Comparison of ENCODE assay signal across 1 fruit fly cellular context in genomic region chrX:14952097-14952844, dm6.
TF ChIP-seq lines count a peak whose summit lies in the region.

No protein-coding gene starts in this region.

TF ChIP-seq in whole organism, embryonic, 481 proteins besides CTCF, POLR2A, EP300 and RAD21 (continued from another document and continues in another):
- peak; percentile 24 for TF ChIP-seq salm (tag; optimal IDR thresholded peaks at IDR 0.05; lab: Kevin White, UChicago)
- no peak for TF ChIP-seq CG10565 (GFP tag; optimal IDR thresholded peaks at IDR 0.05; lab: Kevin White, UChicago)
- peak; percentile 71 for TF ChIP-seq CG11504 (tag; optimal IDR thresholded peaks at IDR 0.05; lab: Kevin White, UChicago)
- TF ChIP-seq tio (GFP tag; optimal IDR thresholded peaks at IDR 0.05; lab: Kevin White, UChicago) = no peak
- no peak for TF ChIP-seq Fer3 (tag; optimal IDR thresholded peaks at IDR 0.05; lab: Kevin White, UChicago)
- peak; percentile 54 for TF ChIP-seq CG10431 (GFP tag; optimal IDR thresholded peaks at IDR 0.05; lab: Kevin White, UChicago)
- peak; percentile 19; the same call in 1 of the 2 replicates for TF ChIP-seq CG14667 (GFP tag; IDR thresholded peaks at IDR 0.05; lab: Robert Waterston, UW)
- TF ChIP-seq prd (optimal IDR thresholded peaks at IDR 0.05; lab: Kevin White, UChicago) = no peak
- peak; percentile 60 for TF ChIP-seq prd (GFP tag; IDR thresholded peaks at IDR 0.05; lab: Robert Waterston, UW)
- no peak for TF ChIP-seq CG13296 (GFP tag; optimal IDR thresholded peaks at IDR 0.05; lab: Kevin White, UChicago)
- no peak for TF ChIP-seq Dfd (GFP tag; optimal IDR thresholded peaks at IDR 0.05; lab: Kevin White, UChicago)
- no peak for TF ChIP-seq kay (GFP tag; optimal IDR thresholded peaks at IDR 0.05; lab: Kevin White, UChicago)
- peak; percentile 34 for TF ChIP-seq CG15601 (tag; optimal IDR thresholded peaks at IDR 0.05; lab: Kevin White, UChicago)
- TF ChIP-seq gsb-n (tag; optimal IDR thresholded peaks at IDR 0.05; lab: Kevin White, UChicago) = peak; percentile 13
- no peak for TF ChIP-seq nom (GFP tag; optimal IDR thresholded peaks at IDR 0.05; lab: Kevin White, UChicago)
- no peak for TF ChIP-seq dm (GFP tag; optimal IDR thresholded peaks at IDR 0.05; lab: Kevin White, UChicago)
- peak; percentile 43 for TF ChIP-seq CG4424 (GFP tag; optimal IDR thresholded peaks at IDR 0.05; lab: Kevin White, UChicago)
- no peak for TF ChIP-seq CG17912 (GFP tag; optimal IDR thresholded peaks at IDR 0.05; lab: Kevin White, UChicago)
- no peak for TF ChIP-seq CG12155 (GFP tag; optimal IDR thresholded peaks at IDR 0.05; lab: Kevin White, UChicago)
- TF ChIP-seq CG11093 (GFP tag; IDR thresholded peaks at IDR 0.05; lab: Robert Waterston, UW) = no peak
- TF ChIP-seq cg (GFP tag; optimal IDR thresholded peaks at IDR 0.05; lab: Kevin White, UChicago) = no peak
- peak; percentile 58; the same call in 1 of the 3 replicates for TF ChIP-seq ken (GFP tag; IDR thresholded peaks at IDR 0.05; lab: Robert Waterston, UW)
- TF ChIP-seq CG11398 (GFP tag; optimal IDR thresholded peaks at IDR 0.05; lab: Kevin White, UChicago) = peak; percentile 9
- TF ChIP-seq CG10462 (GFP tag; optimal IDR thresholded peaks at IDR 0.05; lab: Kevin White, UChicago) = no peak
- 0 out of 2 replicates have a peak, but pooled peaks have one; percentile 29 for TF ChIP-seq HLH3B (GFP tag; IDR thresholded peaks at IDR 0.05; lab: Robert Waterston, UW)
- TF ChIP-seq so (GFP tag; IDR thresholded peaks at IDR 0.05; lab: Robert Waterston, UW) = peak; percentile 43; the same call in 1 of the 3 replicates
- TF ChIP-seq br (optimal IDR thresholded peaks at IDR 0.05; lab: Kevin White, UChicago) = no peak
- TF ChIP-seq Elba2 (GFP tag; optimal IDR thresholded peaks at IDR 0.05; lab: Kevin White, UChicago) = no peak
- peak; percentile 9 for TF ChIP-seq zf30C (GFP tag; optimal IDR thresholded peaks at IDR 0.05; lab: Kevin White, UChicago)
- TF ChIP-seq sug (tag; optimal IDR thresholded peaks at IDR 0.05; lab: Kevin White, UChicago) = no peak
- peak; percentile 31 for TF ChIP-seq CG30431 (GFP tag; optimal IDR thresholded peaks at IDR 0.05; lab: Kevin White, UChicago)
- peak; percentile 34 for TF ChIP-seq ssp (GFP tag; IDR thresholded peaks at IDR 0.05; lab: Robert Waterston, UW)
- no peak for TF ChIP-seq Dip2 (GFP tag; IDR thresholded peaks at IDR 0.05; lab: Robert Waterston, UW)
- TF ChIP-seq CG3726 (GFP tag; IDR thresholded peaks at IDR 0.05; lab: Robert Waterston, UW) = peak; percentile 23; the same call in 1 of the 3 replicates
- peak; percentile 73 for TF ChIP-seq Xrp1 (GFP tag; IDR thresholded peaks at IDR 0.05; lab: Robert Waterston, UW)
- no peak for TF ChIP-seq hb (GFP tag; IDR thresholded peaks at IDR 0.05; lab: Robert Waterston, UW; ENCODE audit: partially characterized antibody)
- TF ChIP-seq fd64A (GFP tag; optimal IDR thresholded peaks at IDR 0.05; lab: Kevin White, UChicago) = peak; percentile 51
- TF ChIP-seq gt (GFP tag; IDR thresholded peaks at IDR 0.05; lab: Robert Waterston, UW) = no peak
- TF ChIP-seq CG1233 (GFP tag; optimal IDR thresholded peaks at IDR 0.05; lab: Kevin White, UChicago) = peak; percentile 5
- TF ChIP-seq CG9797 (GFP tag; optimal IDR thresholded peaks at IDR 0.05; lab: Kevin White, UChicago) = no peak
- TF ChIP-seq zfh1 (GFP tag; IDR thresholded peaks at IDR 0.05; lab: Robert Waterston, UW) = peak; percentile 67; the same call in 2 of the 3 replicates
- peak; percentile 49 for TF ChIP-seq Chrac-16 (GFP tag; optimal IDR thresholded peaks at IDR 0.05; lab: Kevin White, UChicago)
- no peak for TF ChIP-seq CG10543 (GFP tag; optimal IDR thresholded peaks at IDR 0.05; lab: Kevin White, UChicago)
- TF ChIP-seq CG16815 (GFP tag; optimal IDR thresholded peaks at IDR 0.05; lab: Kevin White, UChicago) = peak; percentile 10
- no peak for TF ChIP-seq CG4328 (GFP tag; optimal IDR thresholded peaks at IDR 0.05; lab: Kevin White, UChicago)
- peak in 1 of 3 experiments; percentile 38 for TF ChIP-seq lola (GFP tag; optimal IDR thresholded peaks at IDR 0.05; lab: Kevin White, UChicago)
- TF ChIP-seq org-1 (GFP tag; optimal IDR thresholded peaks at IDR 0.05; lab: Kevin White, UChicago) = peak; percentile 24
- no peak for TF ChIP-seq CG10209 (GFP tag; optimal IDR thresholded peaks at IDR 0.05; lab: Kevin White, UChicago)
- TF ChIP-seq Ssrp (tag; optimal IDR thresholded peaks at IDR 0.05; lab: Kevin White, UChicago) = peak; percentile 36
- no peak for TF ChIP-seq da (GFP tag; optimal IDR thresholded peaks at IDR 0.05; lab: Kevin White, UChicago)
- peak; percentile 33; the same call in 1 of the 3 replicates for TF ChIP-seq otp (GFP tag; IDR thresholded peaks at IDR 0.05; lab: Robert Waterston, UW)
- TF ChIP-seq MTF-1 (GFP tag; optimal IDR thresholded peaks at IDR 0.05; lab: Kevin White, UChicago; ENCODE audit: borderline replicate concordance) = no peak
- no peak for TF ChIP-seq tup (GFP tag; optimal IDR thresholded peaks at IDR 0.05; lab: Kevin White, UChicago)
- TF ChIP-seq inv (GFP tag; IDR thresholded peaks at IDR 0.05; lab: Robert Waterston, UW; ENCODE audit: partially characterized antibody) = no peak
- no peak for TF ChIP-seq sna (GFP tag; IDR thresholded peaks at IDR 0.05; lab: Robert Waterston, UW; ENCODE audit: partially characterized antibody)
- no peak for TF ChIP-seq crc (GFP tag; optimal IDR thresholded peaks at IDR 0.05; lab: Kevin White, UChicago)
- TF ChIP-seq lab (GFP tag; optimal IDR thresholded peaks at IDR 0.05; lab: Kevin White, UChicago) = no peak
- TF ChIP-seq Taf1 (GFP tag; IDR thresholded peaks at IDR 0.05; lab: Robert Waterston, UW) = no peak
- TF ChIP-seq Tbp (GFP tag; optimal IDR thresholded peaks at IDR 0.05; lab: Kevin White, UChicago) = no peak
- TF ChIP-seq CG17385 (GFP tag; optimal IDR thresholded peaks at IDR 0.05; lab: Kevin White, UChicago) = peak; percentile 48
- TF ChIP-seq CG11247 (GFP tag; IDR thresholded peaks at IDR 0.05; lab: Robert Waterston, UW) = no peak
- no peak for TF ChIP-seq zen (tag; optimal IDR thresholded peaks at IDR 0.05; lab: Kevin White, UChicago)
- no peak for TF ChIP-seq CG9876 (GFP tag; optimal IDR thresholded peaks at IDR 0.05; lab: Kevin White, UChicago)
- TF ChIP-seq toy (GFP tag; IDR thresholded peaks at IDR 0.05; lab: Robert Waterston, UW) = no peak
- no peak for TF ChIP-seq CG31388 (GFP tag; optimal IDR thresholded peaks at IDR 0.05; lab: Kevin White, UChicago)
- peak; percentile 51 for TF ChIP-seq chn (GFP tag; optimal IDR thresholded peaks at IDR 0.05; lab: Kevin White, UChicago)
- peak; percentile 49 for TF ChIP-seq Asciz (GFP tag; optimal IDR thresholded peaks at IDR 0.05; lab: Kevin White, UChicago)
- no peak for TF ChIP-seq her (GFP tag; optimal IDR thresholded peaks at IDR 0.05; lab: Kevin White, UChicago)
- no peak for TF ChIP-seq CG18764 (GFP tag; optimal IDR thresholded peaks at IDR 0.05; lab: Kevin White, UChicago)
- TF ChIP-seq CG31441 (GFP tag; IDR thresholded peaks at IDR 0.05; lab: Robert Waterston, UW) = peak; percentile 64
- no peak for TF ChIP-seq exex (tag; optimal IDR thresholded peaks at IDR 0.05; lab: Kevin White, UChicago)
- peak; percentile 11 for TF ChIP-seq nerfin-1 (tag; optimal IDR thresholded peaks at IDR 0.05; lab: Kevin White, UChicago)
- TF ChIP-seq CG2875 (GFP tag; optimal IDR thresholded peaks at IDR 0.05; lab: Kevin White, UChicago) = peak; percentile 66
- TF ChIP-seq al (GFP tag; IDR thresholded peaks at IDR 0.05; lab: Robert Waterston, UW) = no peak
- TF ChIP-seq repo (GFP tag; optimal IDR thresholded peaks at IDR 0.05; lab: Kevin White, UChicago) = no peak
- TF ChIP-seq CG34376 (GFP tag; optimal IDR thresholded peaks at IDR 0.05; lab: Kevin White, UChicago) = no peak
- TF ChIP-seq CG4730 (GFP tag; IDR thresholded peaks at IDR 0.05; lab: Robert Waterston, UW) = no peak
- TF ChIP-seq zfh2 (GFP tag; optimal IDR thresholded peaks at IDR 0.05; lab: Kevin White, UChicago) = no peak
- no peak for TF ChIP-seq pita (GFP tag; optimal IDR thresholded peaks at IDR 0.05; lab: Kevin White, UChicago)
- peak; percentile 39 for TF ChIP-seq run (tag; optimal IDR thresholded peaks at IDR 0.05; lab: Kevin White, UChicago)
- TF ChIP-seq cwo (GFP tag; optimal IDR thresholded peaks at IDR 0.05; lab: Kevin White, UChicago) = no peak
- peak; percentile 18 for TF ChIP-seq Antp (GFP tag; optimal IDR thresholded peaks at IDR 0.05; lab: Kevin White, UChicago)
- no peak for TF ChIP-seq CG42726 (GFP tag; IDR thresholded peaks at IDR 0.05; lab: Robert Waterston, UW; ENCODE audit: partially characterized antibody)
- TF ChIP-seq jigr1 (GFP tag; IDR thresholded peaks at IDR 0.05; lab: Robert Waterston, UW) = no peak
- peak; percentile 60 for TF ChIP-seq ATbp (GFP tag; optimal IDR thresholded peaks at IDR 0.05; lab: Kevin White, UChicago)
- no peak for TF ChIP-seq fru (optimal IDR thresholded peaks at IDR 0.05; lab: Kevin White, UChicago)
- TF ChIP-seq CG17829 (tag; optimal IDR thresholded peaks at IDR 0.05; lab: Kevin White, UChicago) = peak; percentile 51
- TF ChIP-seq abd-A (tag; optimal IDR thresholded peaks at IDR 0.05; lab: Kevin White, UChicago) = no peak
- 0 out of 2 replicates have a peak, but pooled peaks have one; percentile 50 for TF ChIP-seq ttk (GFP tag; IDR thresholded peaks at IDR 0.05; lab: Robert Waterston, UW)
- TF ChIP-seq Rx (GFP tag; IDR thresholded peaks at IDR 0.05; lab: Robert Waterston, UW) = peak; percentile 25; the same call in 1 of the 2 replicates
- no peak for TF ChIP-seq bigmax (GFP tag; optimal IDR thresholded peaks at IDR 0.05; lab: Kevin White, UChicago)
- peak; percentile 16 for TF ChIP-seq Hsf (GFP tag; optimal IDR thresholded peaks at IDR 0.05; lab: Kevin White, UChicago)
- no peak for TF ChIP-seq GATAe (GFP tag; conservative IDR thresholded peaks at IDR 0.05; lab: Robert Waterston, UW)
- TF ChIP-seq CG7745 (tag; optimal IDR thresholded peaks at IDR 0.05; lab: Kevin White, UChicago) = no peak
- TF ChIP-seq Dbx (GFP tag; IDR thresholded peaks at IDR 0.05; lab: Robert Waterston, UW) = no peak
- peak; percentile 27 for TF ChIP-seq CG6254 (GFP tag; optimal IDR thresholded peaks at IDR 0.05; lab: Kevin White, UChicago)
- TF ChIP-seq dmrt99B (tag; optimal IDR thresholded peaks at IDR 0.05; lab: Kevin White, UChicago) = peak; percentile 66
- no peak for TF ChIP-seq CG3847 (GFP tag; IDR thresholded peaks at IDR 0.05; lab: Robert Waterston, UW)
- peak; percentile 30 for TF ChIP-seq bcd (GFP tag; optimal IDR thresholded peaks at IDR 0.05; lab: Kevin White, UChicago)
- TF ChIP-seq lbe (GFP tag; optimal IDR thresholded peaks at IDR 0.05; lab: Kevin White, UChicago) = peak; percentile 32
- TF ChIP-seq Drgx (GFP tag; IDR thresholded peaks at IDR 0.05; lab: Robert Waterston, UW) = peak; percentile 90
- peak; percentile 32 for TF ChIP-seq CG12236 (GFP tag; optimal IDR thresholded peaks at IDR 0.05; lab: Kevin White, UChicago)
- no peak for TF ChIP-seq CG8290 (GFP tag; optimal IDR thresholded peaks at IDR 0.05; lab: Kevin White, UChicago)
- peak in 1 of 2 experiments; percentile 41 for TF ChIP-seq CG8290 (tag; optimal IDR thresholded peaks at IDR 0.05; lab: Kevin White, UChicago)
- peak; percentile 65 for TF ChIP-seq CG9437 (GFP tag; optimal IDR thresholded peaks at IDR 0.05; lab: Kevin White, UChicago)
- no peak for TF ChIP-seq sc (optimal IDR thresholded peaks at IDR 0.05; lab: Kevin White, UChicago)
- TF ChIP-seq sc (GFP tag; optimal IDR thresholded peaks at IDR 0.05; lab: Kevin White, UChicago) = no peak
- TF ChIP-seq CG10959 (GFP tag; IDR thresholded peaks at IDR 0.05; lab: Robert Waterston, UW) = 0 out of 2 replicates have a peak, but pooled peaks have one; percentile 36
- TF ChIP-seq sisA (GFP tag; IDR thresholded peaks at IDR 0.05; lab: Robert Waterston, UW) = 0 out of 2 replicates have a peak, but pooled peaks have one; percentile 25
- TF ChIP-seq CG2129 (GFP tag; IDR thresholded peaks at IDR 0.05; lab: Robert Waterston, UW; ENCODE audit: partially characterized antibody) = no peak
- peak; percentile 25 for TF ChIP-seq jing (GFP tag; optimal IDR thresholded peaks at IDR 0.05; lab: Kevin White, UChicago)
- TF ChIP-seq CG2202 (tag; optimal IDR thresholded peaks at IDR 0.05; lab: Kevin White, UChicago) = no peak
- TF ChIP-seq chif (GFP tag; optimal IDR thresholded peaks at IDR 0.05; lab: Kevin White, UChicago) = peak in 1 of 2 experiments; percentile 53
- peak in 1 of 2 experiments; percentile 20 for TF ChIP-seq eve (GFP tag; optimal IDR thresholded peaks at IDR 0.05; lab: Kevin White, UChicago)
- peak; percentile 34 for TF ChIP-seq H2.0 (GFP tag; IDR thresholded peaks at IDR 0.05; lab: Robert Waterston, UW)
- peak; percentile 27 for TF ChIP-seq jumu (GFP tag; optimal IDR thresholded peaks at IDR 0.05; lab: Kevin White, UChicago)
- peak; percentile 39 for TF ChIP-seq grau (tag; optimal IDR thresholded peaks at IDR 0.05; lab: Kevin White, UChicago)
- peak; percentile 10 for TF ChIP-seq CG5245 (GFP tag; optimal IDR thresholded peaks at IDR 0.05; lab: Kevin White, UChicago)
- peak; percentile 37; the same call in 1 of the 2 replicates for TF ChIP-seq ranshi (GFP tag; IDR thresholded peaks at IDR 0.05; lab: Robert Waterston, UW)
- peak; percentile 14 for TF ChIP-seq CG15269 (tag; optimal IDR thresholded peaks at IDR 0.05; lab: Kevin White, UChicago)
- TF ChIP-seq CG4360 (GFP tag; IDR thresholded peaks at IDR 0.05; lab: Robert Waterston, UW) = no peak
- no peak for TF ChIP-seq CG7987 (GFP tag; optimal IDR thresholded peaks at IDR 0.05; lab: Kevin White, UChicago)
- TF ChIP-seq HLH54F (GFP tag; optimal IDR thresholded peaks at IDR 0.05; lab: Kevin White, UChicago) = no peak
- TF ChIP-seq CG34422 (GFP tag; IDR thresholded peaks at IDR 0.05; lab: Robert Waterston, UW) = no peak
- TF ChIP-seq dpn (GFP tag; optimal IDR thresholded peaks at IDR 0.05; lab: Kevin White, UChicago) = peak in 1 of 2 experiments; percentile 63
- no peak for TF ChIP-seq CG4617 (GFP tag; optimal IDR thresholded peaks at IDR 0.05; lab: Kevin White, UChicago; ENCODE audit: borderline replicate concordance)
- peak; percentile 1 for TF ChIP-seq bab2 (GFP tag; optimal IDR thresholded peaks at IDR 0.05; lab: Kevin White, UChicago)
- peak; percentile 17 for TF ChIP-seq CG12942 (GFP tag; optimal IDR thresholded peaks at IDR 0.05; lab: Kevin White, UChicago)
- no peak for TF ChIP-seq mld (GFP tag; IDR thresholded peaks at IDR 0.05; lab: Robert Waterston, UW; ENCODE audit: partially characterized antibody)
- TF ChIP-seq HHEX (GFP tag; optimal IDR thresholded peaks at IDR 0.05; lab: Kevin White, UChicago) = no peak
- TF ChIP-seq ara (GFP tag; IDR thresholded peaks at IDR 0.05; lab: Robert Waterston, UW) = peak; percentile 44; the same call in 1 of the 2 replicates
- peak; percentile 19 for TF ChIP-seq Atf-2 (GFP tag; optimal IDR thresholded peaks at IDR 0.05; lab: Kevin White, UChicago)
